Worm (Caenorhabditis elegans) whole organism, late embryonic: ENCODE measurements around the gene K09B11.5.

Experiments used
- C38D4.7 ChIP-seq: fragments of 200-800 bp; sonication (Bioruptor generic); optimal IDR thresholded peaks from 2 replicates; lab custom pipeline; 2018; ENCODE audit warnings: mild to moderate bottlenecking, missing genetic modification characterization, moderate library complexity, missing compliant biosample characterization
- K02D7.2 ChIP-seq: sonication (generic microtip); optimal IDR thresholded peaks from 2 replicates; lab custom pipeline; 2017; ENCODE audit warnings: mild to moderate bottlenecking, missing genetic modification characterization, missing compliant biosample characterization
- ama-1 ChIP-seq: fragments of 150-350 bp; optimal IDR thresholded peaks from 2 replicates; lab custom pipeline; 2014
- ceh-18 ChIP-seq: sonication (generic microtip); optimal IDR thresholded peaks from 2 replicates; lab custom pipeline; 2016; ENCODE audit warnings: missing genetic modification characterization, missing compliant biosample characterization
- ceh-2 ChIP-seq: sonication (generic microtip); optimal IDR thresholded peaks from 2 replicates; lab custom pipeline; 2016; ENCODE audit warnings: missing genotype, missing genetic modification characterization, missing compliant biosample characterization
- ceh-22 ChIP-seq: sonication (generic microtip); optimal IDR thresholded peaks from 2 replicates; lab custom pipeline; 2017; ENCODE audit warnings: missing biosample characterization, missing genetic modification characterization
- ceh-34 ChIP-seq: sonication (generic microtip); optimal IDR thresholded peaks from 2 replicates; lab custom pipeline; 2016; ENCODE audit warnings: mild to moderate bottlenecking, missing genetic modification characterization, missing compliant biosample characterization
- dmd-4 ChIP-seq: sonication (generic microtip); optimal IDR thresholded peaks from 2 replicates; lab custom pipeline; 2016; ENCODE audit warnings: borderline replicate concordance, missing genetic modification characterization, missing compliant biosample characterization
- ets-4 ChIP-seq: sonication (generic microtip); optimal IDR thresholded peaks from 2 replicates; lab custom pipeline; 2016; ENCODE audit warnings: missing genetic modification characterization, missing compliant biosample characterization
- fax-1 ChIP-seq: sonication (generic microtip); optimal IDR thresholded peaks from 2 replicates; lab custom pipeline; 2016; ENCODE audit warnings: missing genotype, missing genetic modification characterization, missing compliant biosample characterization
- fkh-10 ChIP-seq: fragments of 150-350 bp; optimal IDR thresholded peaks from 2 replicates; lab custom pipeline; 2014; ENCODE audit warnings: missing biosample characterization, missing genetic modification reagents, missing genetic modification characterization
- pqm-1 ChIP-seq: sonication (generic microtip); optimal IDR thresholded peaks from 2 replicates; lab custom pipeline; 2016; ENCODE audit warnings: missing genetic modification characterization, missing compliant biosample characterization
- unc-42 ChIP-seq: sonication (generic microtip); optimal IDR thresholded peaks from 2 replicates; lab custom pipeline; 2016; ENCODE audit warnings: missing genotype, missing genetic modification characterization, missing compliant biosample characterization
- unc-86 ChIP-seq: sonication (generic microtip); optimal IDR thresholded peaks from 2 replicates; lab custom pipeline; 2016; ENCODE audit warnings: missing genetic modification characterization, missing compliant biosample characterization

ce11 chrIV:13450740-13451139, 16.9 kb upstream of the K09B11.5 start:
- TF ChIP-seq K02D7.2 (tag; lab: Kevin White, UChicago): no peak
- no peak for TF ChIP-seq pqm-1 (tag; lab: Kevin White, UChicago)
- TF ChIP-seq fkh-10 (GFP tag; lab: Kevin White, UChicago): no peak
- no peak for TF ChIP-seq unc-42 (tag; lab: Kevin White, UChicago)
- TF ChIP-seq ceh-22: no peak
- TF ChIP-seq ceh-2 (tag; lab: Kevin White, UChicago): no peak
- TF ChIP-seq ceh-34: no peak
- TF ChIP-seq C38D4.7 (GFP tag; lab: Kevin White, UChicago): no peak
- TF ChIP-seq ceh-18 (tag; lab: Kevin White, UChicago): no peak
- no peak for TF ChIP-seq dmd-4 (tag; lab: Kevin White, UChicago)
- TF ChIP-seq fax-1 (tag; lab: Kevin White, UChicago): no peak
- TF ChIP-seq unc-86 (tag; lab: Kevin White, UChicago): no peak
- TF ChIP-seq ama-1: no peak
- TF ChIP-seq ets-4 (tag; lab: Kevin White, UChicago): no peak
